Worm (Caenorhabditis elegans) whole organism, L3 larva: ENCODE results near the gene acs-17.

ENCODE experiments used
- ZK546.5 ChIP-seq: sonication (generic microtip); optimal IDR thresholded peaks from 2 replicates; lab custom pipeline; 2017; ENCODE audit warnings: missing biosample characterization, missing genetic modification characterization
- elt-1 ChIP-seq: fragments of 150-350 bp; optimal IDR thresholded peaks from 2 replicates; lab custom pipeline; 2014; ENCODE audit warnings: missing biosample characterization, missing genetic modification characterization
- fos-1 ChIP-seq: fragments of 150-350 bp; optimal IDR thresholded peaks from 2 replicates; lab custom pipeline; 2014; ENCODE audit warnings: missing biosample characterization, missing genetic modification characterization
- jun-1 ChIP-seq: fragments of 150-350 bp; optimal IDR thresholded peaks from 2 replicates; lab custom pipeline; 2014; ENCODE audit warnings: missing biosample characterization, missing genetic modification reagents, missing genetic modification characterization
- pha-4 ChIP-seq: fragments of 150-350 bp; optimal IDR thresholded peaks from 2 replicates; lab custom pipeline; 2014; ENCODE audit warnings: missing biosample characterization, missing genetic modification reagents, missing genetic modification characterization
- unc-62 ChIP-seq: fragments of 150-350 bp; sonication (generic microtip); optimal IDR thresholded peaks from 4 replicates; lab custom pipeline; 2014; ENCODE audit warnings: missing biosample characterization, missing genetic modification reagents, missing genetic modification characterization
- ztf-4 ChIP-seq: fragments of 150-350 bp; optimal IDR thresholded peaks from 2 replicates; lab custom pipeline; 2014; ENCODE audit warnings: missing biosample characterization, missing genetic modification characterization

ce11 chrX:5932923-5933322 lies 11.4 kb downstream of the acs-17 start:
- no peak for TF ChIP-seq elt-1 (tag; lab: Kevin White, UChicago)
- no peak for TF ChIP-seq fos-1
- no peak for TF ChIP-seq ztf-4 (tag; lab: Kevin White, UChicago)
- no peak for TF ChIP-seq unc-62 (GFP tag; lab: Kevin White, UChicago)
- TF ChIP-seq jun-1 (tag; lab: Kevin White, UChicago), result no peak
- TF ChIP-seq ZK546.5, result no peak
- no peak for TF ChIP-seq pha-4 (tag; lab: Kevin White, UChicago)
